Worm (Caenorhabditis elegans) whole organism, L1 larva: Measurements from ENCODE around the gene Y47D7A.17.

Experiments used
- elt-3 ChIP-seq, 6 experiments: fragments of 150-350 bp in 1 of 6; sonication (generic microtip); optimal IDR thresholded peaks; 2 replicates each; lab custom pipeline; 2017 to 2018; ENCODE audit warnings: missing biosample characterization in 6 of 6, missing genetic modification characterization in 6 of 6, inconsistent platforms in 1 of 6
- rnt-1 ChIP-seq: sonication (generic microtip); optimal IDR thresholded peaks from 2 replicates; lab custom pipeline; 2016; ENCODE audit warnings: mild to moderate bottlenecking, missing genetic modification characterization, moderate library complexity, missing compliant biosample characterization
- snpc-4 ChIP-seq: fragments of 150-350 bp; optimal IDR thresholded peaks from 2 replicates; lab custom pipeline; 2014; ENCODE audit warnings: missing biosample characterization, missing genetic modification characterization
- ztf-11 ChIP-seq, 2 experiments: sonication (generic microtip); optimal IDR thresholded peaks; 2 replicates each; lab custom pipeline; 2016 to 2017; ENCODE audit warnings: missing genetic modification characterization in 2 of 2, missing biosample characterization in 1 of 2, missing compliant biosample characterization in 1 of 2

DNA sequence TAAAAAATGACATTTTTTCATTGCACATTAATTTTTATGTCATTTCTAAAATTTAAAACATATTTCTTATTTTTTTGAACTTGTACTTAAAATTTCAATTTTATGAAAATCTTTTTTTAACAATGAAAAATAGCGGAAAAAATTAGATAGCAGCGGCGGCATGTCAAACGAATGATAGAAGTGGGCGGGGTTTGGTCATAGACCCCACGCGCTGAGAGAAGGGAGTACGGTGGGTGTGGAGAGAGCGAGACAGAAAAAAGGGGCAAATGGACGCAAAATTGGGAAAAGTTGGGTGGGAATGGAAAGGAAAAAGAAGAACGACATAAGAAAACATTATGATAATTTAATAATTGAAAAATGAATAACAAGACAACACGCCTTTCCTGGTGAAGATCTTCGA is 23.7 kb downstream of the Y47D7A.17 start:
- TF ChIP-seq elt-3 (tag; optimal IDR thresholded peaks at IDR 0.05; lab: Kevin White, UChicago) (no peak), ztf-11 (tag; optimal IDR thresholded peaks at IDR 0.05; lab: Kevin White, UChicago) (no peak), snpc-4 (tag; lab: Kevin White, UChicago) (no peak), rnt-1 (tag; lab: Kevin White, UChicago) (no peak)
